Fruit fly (Drosophila melanogaster) whole organism, prepupa: ENCODE data around the gene CG7530.

Source experiments
- CG3032 ChIP-seq: fragments of 200-800 bp; optimal IDR thresholded peaks from 2 replicates; lab custom pipeline; 2019; ENCODE audit warnings: missing biosample characterization, mild to moderate bottlenecking, missing genetic modification characterization, moderate library complexity
- CG4318 ChIP-seq: fragments of 200-800 bp; sonication (Bioruptor generic); optimal IDR thresholded peaks from 3 replicates; lab custom pipeline; 2017; ENCODE audit warnings: missing biosample characterization, mild to moderate bottlenecking, missing genetic modification characterization
- Ets21C ChIP-seq: fragments of 200-800 bp; sonication (Bioruptor generic); optimal IDR thresholded peaks from 3 replicates; lab custom pipeline; 2016; ENCODE audit warnings: missing biosample characterization, missing genetic modification characterization
- Sox102F ChIP-seq: fragments of 200-800 bp; sonication (Bioruptor generic); optimal IDR thresholded peaks from 2 replicates; lab custom pipeline; 2016; ENCODE audit warnings: missing biosample characterization, mild to moderate bottlenecking, missing genetic modification characterization
- pdm3 ChIP-seq: fragments of 200-800 bp; sonication (Bioruptor generic); optimal IDR thresholded peaks from 3 replicates; lab custom pipeline; 2016; ENCODE audit warnings: missing biosample characterization, missing genetic modification characterization

DNA sequence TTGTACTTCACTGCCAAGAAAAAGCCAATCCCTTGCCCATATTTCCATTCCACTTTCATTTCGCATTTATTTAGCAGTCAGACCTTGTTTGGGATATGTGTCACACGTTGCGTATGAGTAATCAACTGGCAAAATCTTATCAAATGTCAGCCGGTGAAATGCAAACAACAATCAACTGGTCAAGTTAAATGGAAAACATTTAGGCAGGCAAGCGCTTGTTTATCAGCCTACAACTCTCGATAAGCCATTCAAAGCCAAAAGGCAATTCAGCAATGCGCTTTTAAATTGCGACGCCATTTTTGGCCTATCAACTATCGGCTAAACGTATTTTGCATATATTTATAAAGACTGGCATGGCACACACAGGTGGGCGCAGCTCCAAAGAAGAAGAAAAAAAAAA, 49.4 kb upstream of the CG7530 start:
- no peak for TF ChIP-seq Sox102F (GFP tag; lab: Kevin White, UChicago)
- no peak for TF ChIP-seq pdm3 (GFP tag; lab: Kevin White, UChicago)
- TF ChIP-seq CG4318 (GFP tag; lab: Kevin White, UChicago) = no peak
- TF ChIP-seq Ets21C (GFP tag; lab: Kevin White, UChicago) = no peak
- TF ChIP-seq CG3032 = no peak
